Worm (Caenorhabditis elegans) whole organism, mixed stage, embryonic: ENCODE measurements around the gene M176.16.

ENCODE experiments used
- blmp-1 ChIP-seq: fragments of 150-350 bp; optimal IDR thresholded peaks from 2 replicates; lab custom pipeline; 2014; ENCODE audit warnings: missing biosample characterization, missing genetic modification characterization
- ceh-39 ChIP-seq: fragments of 150-350 bp; optimal IDR thresholded peaks from 2 replicates; lab custom pipeline; 2014; ENCODE audit warnings: missing biosample characterization, missing genetic modification characterization
- elt-3 ChIP-seq: fragments of 150-350 bp; optimal IDR thresholded peaks from 2 replicates; lab custom pipeline; 2014; ENCODE audit warnings: missing biosample characterization, missing genetic modification characterization
- nhr-12 ChIP-seq: fragments of 150-350 bp; optimal IDR thresholded peaks from 2 replicates; lab custom pipeline; 2014; ENCODE audit warnings: missing biosample characterization, missing genetic modification characterization
- nhr-237 ChIP-seq: fragments of 150-350 bp; optimal IDR thresholded peaks from 2 replicates; lab custom pipeline; 2014; ENCODE audit warnings: missing biosample characterization, missing genetic modification characterization
- nhr-28 ChIP-seq: fragments of 150-350 bp; optimal IDR thresholded peaks from 2 replicates; lab custom pipeline; 2014; ENCODE audit warnings: missing biosample characterization, missing genetic modification characterization
- pha-4 ChIP-seq: fragments of 150-350 bp; optimal IDR thresholded peaks from 2 replicates; lab custom pipeline; 2018; ENCODE audit warnings: missing biosample characterization, missing genetic modification reagents, missing genetic modification characterization
- snpc-4 ChIP-seq: fragments of 150-350 bp; optimal IDR thresholded peaks from 2 replicates; lab custom pipeline; 2014; ENCODE audit warnings: missing biosample characterization, missing genetic modification characterization
- tbx-8 ChIP-seq: fragments of 200-800 bp; sonication (Bioruptor generic); optimal IDR thresholded peaks from 2 replicates; lab custom pipeline; 2018; ENCODE audit warnings: mild to moderate bottlenecking, missing genetic modification characterization, moderate library complexity, missing compliant biosample characterization
- unc-62 ChIP-seq: fragments of 150-350 bp; optimal IDR thresholded peaks from 2 replicates; lab custom pipeline; 2014; ENCODE audit warnings: missing biosample characterization, missing genetic modification reagents, missing genetic modification characterization

- TF ChIP-seq unc-62 (GFP tag; lab: Kevin White, UChicago) (no peak), elt-3 (tag; lab: Kevin White, UChicago) (no peak), nhr-12 (tag; lab: Kevin White, UChicago) (no peak), snpc-4 (no peak), nhr-28 (tag; lab: Kevin White, UChicago) (no peak), blmp-1 (tag; lab: Kevin White, UChicago) (no peak), pha-4 (tag; lab: Kevin White, UChicago) (no peak), ceh-39 (no peak), tbx-8 (GFP tag; lab: Kevin White, UChicago) (no peak), nhr-237 (tag; lab: Kevin White, UChicago) (no peak)
Measured at ce11 chrII:9379796-9380195, 38.5 kb upstream of the M176.16 start, which contains the start of gene srh-48.
